Worm (Caenorhabditis elegans) whole organism, mixed stage, embryonic: ENCODE results near the gene C49F5.7.

Source experiments
- blmp-1 ChIP-seq: fragments of 150-350 bp; optimal IDR thresholded peaks from 2 replicates; lab custom pipeline; 2014; ENCODE audit warnings: missing biosample characterization, missing genetic modification characterization
- ceh-39 ChIP-seq: fragments of 150-350 bp; optimal IDR thresholded peaks from 2 replicates; lab custom pipeline; 2014; ENCODE audit warnings: missing biosample characterization, missing genetic modification characterization
- drap-1 ChIP-seq: fragments of 200-800 bp; sonication (Bioruptor generic); optimal IDR thresholded peaks from 3 replicates; lab custom pipeline; 2018; ENCODE audit warnings: mild to moderate bottlenecking, missing genetic modification characterization, missing compliant biosample characterization
- lsy-2 ChIP-seq: fragments of 150-350 bp; optimal IDR thresholded peaks from 2 replicates; lab custom pipeline; 2014; ENCODE audit warnings: missing biosample characterization, missing genetic modification characterization
- mab-5 ChIP-seq: fragments of 150-350 bp; optimal IDR thresholded peaks from 2 replicates; lab custom pipeline; 2014; ENCODE audit warnings: missing biosample characterization, missing genetic modification characterization
- nhr-237 ChIP-seq: fragments of 150-350 bp; optimal IDR thresholded peaks from 2 replicates; lab custom pipeline; 2014; ENCODE audit warnings: missing biosample characterization, missing genetic modification characterization
- nhr-76 ChIP-seq: sonication (generic microtip); optimal IDR thresholded peaks from 2 replicates; lab custom pipeline; 2017; ENCODE audit warnings: missing biosample characterization, missing genetic modification characterization
- pha-4 ChIP-seq: fragments of 150-350 bp; optimal IDR thresholded peaks from 2 replicates; lab custom pipeline; 2018; ENCODE audit warnings: missing biosample characterization, missing genetic modification reagents, missing genetic modification characterization
- tbx-8 ChIP-seq: fragments of 200-800 bp; sonication (Bioruptor generic); optimal IDR thresholded peaks from 2 replicates; lab custom pipeline; 2018; ENCODE audit warnings: mild to moderate bottlenecking, missing genetic modification characterization, moderate library complexity, missing compliant biosample characterization
- unc-120 ChIP-seq: sonication (generic microtip); optimal IDR thresholded peaks from 2 replicates; lab custom pipeline; 2017; ENCODE audit warnings: missing genetic modification characterization, missing compliant biosample characterization; ENCODE audit not compliant: poor library complexity, severe bottlenecking
- unc-62 ChIP-seq: fragments of 150-350 bp; optimal IDR thresholded peaks from 2 replicates; lab custom pipeline; 2014; ENCODE audit warnings: missing biosample characterization, missing genetic modification reagents, missing genetic modification characterization
- zip-8 ChIP-seq: fragments of 150-350 bp; optimal IDR thresholded peaks from 2 replicates; lab custom pipeline; 2014; ENCODE audit warnings: missing biosample characterization, missing genetic modification characterization

- TF ChIP-seq nhr-237 (tag; lab: Kevin White, UChicago) (no peak), zip-8 (tag; lab: Kevin White, UChicago) (no peak), ceh-39 (no peak), unc-62 (GFP tag; lab: Kevin White, UChicago) (no peak), tbx-8 (GFP tag; lab: Kevin White, UChicago) (no peak), blmp-1 (no peak), nhr-76 (tag; lab: Kevin White, UChicago) (no peak), lsy-2 (tag; lab: Kevin White, UChicago) (no peak), mab-5 (tag; lab: Kevin White, UChicago) (no peak), pha-4 (tag; lab: Kevin White, UChicago) (no peak), drap-1 (GFP tag; lab: Kevin White, UChicago) (no peak), unc-120 (tag; lab: Kevin White, UChicago) (no peak)
Measured at ce11 chrX:12033937-12034336, 39.4 kb downstream of the C49F5.7 start, which contains the start of gene tsp-20.
